Worm (Caenorhabditis elegans) whole organism, early embryonic: ENCODE results near the gene ttr-54.

Source experiments
- ama-1 ChIP-seq: fragments of 150-350 bp; optimal IDR thresholded peaks from 2 replicates; lab custom pipeline; 2014
- ceh-13 ChIP-seq: fragments of 200-800 bp; sonication (Bioruptor generic); optimal IDR thresholded peaks from 2 replicates; lab custom pipeline; 2018; ENCODE audit warnings: mild to moderate bottlenecking, missing genetic modification characterization, missing compliant biosample characterization
- sea-1 ChIP-seq: fragments of 200-800 bp; sonication (Bioruptor generic); conservative IDR thresholded peaks from 2 replicates; pipeline ENCODE4 v1.3.6; 2022; ENCODE audit warnings: missing genetic modification characterization, missing compliant biosample characterization
- tbx-37 ChIP-seq: fragments of 200-800 bp; sonication (Bioruptor generic); conservative IDR thresholded peaks from 2 replicates; pipeline ENCODE4 v1.3.6; 2022; ENCODE audit warnings: missing genetic modification reagents, missing genetic modification characterization, missing compliant biosample characterization

- TF ChIP-seq ceh-13 (no peak), ama-1 (lab: Kevin White, UChicago) (no peak), sea-1 (no peak), tbx-37 (GFP tag; lab: Robert Waterston, UW) (no peak)
Observed at ce11 chrIV:10141930-10142505, 13.6 kb upstream of the ttr-54 start, which contains the start of the genes gst-2, gst-4 and dhs-12.
